Fruit fly (Drosophila melanogaster) whole organism, embryonic: Measurements from ENCODE around the gene mRpL24.

ENCODE experiments used
- Asciz ChIP-seq: fragments of 200-800 bp; sonication (Bioruptor generic); optimal IDR thresholded peaks from 2 replicates; lab custom pipeline; 2017; ENCODE audit warnings: missing biosample characterization, mild to moderate bottlenecking, missing genetic modification characterization, missing genetic modification reagents
- BtbVII ChIP-seq: fragments of 200-800 bp; sonication (Bioruptor generic); optimal IDR thresholded peaks from 3 replicates; lab custom pipeline; 2017; ENCODE audit warnings: missing biosample characterization, mild to moderate bottlenecking, missing genetic modification characterization
- CG10209 ChIP-seq: fragments of 200-800 bp; sonication (Bioruptor generic); optimal IDR thresholded peaks from 3 replicates; lab custom pipeline; 2017; ENCODE audit warnings: missing biosample characterization, mild to moderate bottlenecking, missing genetic modification characterization, missing genetic modification reagents
- CG10979 ChIP-seq: fragments of 200-800 bp; sonication (Bioruptor generic); optimal IDR thresholded peaks from 2 replicates; lab custom pipeline; 2018; ENCODE audit warnings: missing biosample characterization, mild to moderate bottlenecking, missing genetic modification characterization, moderate library complexity
- CG11456 ChIP-seq: fragments of 200-800 bp; sonication (Bioruptor generic); IDR thresholded peaks from 3 replicates; pipeline ENCODE4 v1.3.6; 2022; ENCODE audit warnings: missing biosample characterization, missing genetic modification characterization
- CG13424 ChIP-seq: fragments of 200-800 bp; sonication (Bioruptor generic); optimal IDR thresholded peaks from 2 replicates; lab custom pipeline; 2019; ENCODE audit warnings: missing biosample characterization, mild to moderate bottlenecking, missing genetic modification characterization, moderate library complexity
- CG14014 ChIP-seq: fragments of 200-800 bp; sonication (Bioruptor generic); IDR thresholded peaks from 2 replicates; pipeline ENCODE4 v1.3.6; 2022; ENCODE audit warnings: missing biosample characterization, missing genetic modification characterization
- CG1529 ChIP-seq: fragments of 200-800 bp; sonication (Bioruptor generic); optimal IDR thresholded peaks from 3 replicates; lab custom pipeline; 2018; ENCODE audit warnings: missing biosample characterization, missing genetic modification characterization
- CG15601 ChIP-seq: fragments of 200-800 bp; sonication (Bioruptor generic); optimal IDR thresholded peaks from 3 replicates; lab custom pipeline; 2019; ENCODE audit warnings: missing biosample characterization, mild to moderate bottlenecking, missing genetic modification characterization, moderate library complexity
- CG17361 ChIP-seq: fragments of 200-800 bp; sonication (Bioruptor generic); IDR thresholded peaks from 3 replicates; pipeline ENCODE4 v1.3.6; 2022; ENCODE audit warnings: missing biosample characterization, missing genetic modification characterization
- CG1792 ChIP-seq: fragments of 200-800 bp; sonication (Bioruptor generic); optimal IDR thresholded peaks from 2 replicates; lab custom pipeline; 2016; ENCODE audit warnings: missing biosample characterization, missing genetic modification characterization
- CG18476 ChIP-seq: fragments of 200-800 bp; sonication (Bioruptor generic); optimal IDR thresholded peaks from 2 replicates; lab custom pipeline; 2016; ENCODE audit warnings: missing biosample characterization, mild to moderate bottlenecking, missing genetic modification characterization
- CG2678 ChIP-seq: fragments of 200-800 bp; sonication (Bioruptor generic); optimal IDR thresholded peaks from 3 replicates; lab custom pipeline; 2019; ENCODE audit warnings: missing biosample characterization, mild to moderate bottlenecking, missing genetic modification characterization, moderate library complexity
- CG2712 ChIP-seq: fragments of 200-800 bp; optimal IDR thresholded peaks from 3 replicates; lab custom pipeline; 2019; ENCODE audit warnings: missing biosample characterization, mild to moderate bottlenecking, missing genetic modification characterization, moderate library complexity
- CG2889 ChIP-seq: fragments of 200-800 bp; sonication (Bioruptor generic); IDR thresholded peaks from 3 replicates; pipeline ENCODE4 v1.3.6; 2022; ENCODE audit warnings: missing biosample characterization, missing genetic modification characterization
- CG31224 ChIP-seq: fragments of 200-800 bp; sonication (Bioruptor generic); IDR thresholded peaks from 2 replicates; pipeline ENCODE4 v1.3.6; 2022; ENCODE audit warnings: missing biosample characterization, missing genetic modification characterization
- CG33213 ChIP-seq: fragments of 200-800 bp; sonication (Bioruptor generic); optimal IDR thresholded peaks from 3 replicates; lab custom pipeline; 2016; ENCODE audit warnings: missing biosample characterization, missing genetic modification characterization
- CG3838 ChIP-seq: fragments of 200-800 bp; sonication (Bioruptor generic); optimal IDR thresholded peaks from 3 replicates; lab custom pipeline; 2016; ENCODE audit warnings: missing biosample characterization, missing genetic modification characterization
- CG4820 ChIP-seq: fragments of 200-800 bp; sonication (Bioruptor generic); optimal IDR thresholded peaks from 3 replicates; lab custom pipeline; 2016; ENCODE audit warnings: missing biosample characterization, missing genetic modification characterization
- CG5180 ChIP-seq: fragments of 200-800 bp; sonication (Bioruptor generic); optimal IDR thresholded peaks from 3 replicates; lab custom pipeline; 2017; ENCODE audit warnings: missing biosample characterization, missing genetic modification characterization, mild to moderate bottlenecking, moderate library complexity, missing genetic modification reagents
- CG7928 ChIP-seq: fragments of 200-800 bp; sonication (Bioruptor generic); optimal IDR thresholded peaks from 2 replicates; lab custom pipeline; 2017; ENCODE audit warnings: missing biosample characterization, mild to moderate bottlenecking, missing genetic modification characterization
- CG9727 ChIP-seq: fragments of 200-800 bp; sonication (Bioruptor generic); optimal IDR thresholded peaks from 3 replicates; lab custom pipeline; 2017; ENCODE audit warnings: missing biosample characterization, mild to moderate bottlenecking, missing genetic modification characterization
- CoRest ChIP-seq: fragments of 200-800 bp; sonication (Bioruptor generic); optimal IDR thresholded peaks from 3 replicates; lab custom pipeline; 2018; ENCODE audit warnings: missing biosample characterization, mild to moderate bottlenecking, missing genetic modification characterization, moderate library complexity
- D ChIP-seq, 2 experiments: fragments of 200-800 bp in 1 of 2; fragments of >200 bp in 1 of 2; sonication (Bioruptor generic) in 1 of 2; optimal IDR thresholded peaks; 2 replicates in 1 of 2; 3 replicates in 1 of 2; lab custom pipeline; 2017; ENCODE audit warnings: mild to moderate bottlenecking in 1 of 2, missing biosample characterization in 1 of 2, missing genetic modification characterization in 1 of 2, missing genetic modification reagents in 1 of 2
- D19A ChIP-seq: fragments of 200-800 bp; optimal IDR thresholded peaks from 3 replicates; lab custom pipeline; 2019; ENCODE audit warnings: missing biosample characterization, mild to moderate bottlenecking, missing genetic modification characterization, moderate library complexity
- Drgx ChIP-seq: fragments of 200-800 bp; sonication (Bioruptor generic); IDR thresholded peaks from 2 replicates; pipeline ENCODE4 v1.3.6; 2022; ENCODE audit warnings: missing biosample characterization, missing genetic modification characterization
- Gug ChIP-seq: fragments of 200-800 bp; sonication (Bioruptor generic); IDR thresholded peaks from 4 replicates; pipeline ENCODE4 v1.3.6; 2022; ENCODE audit warnings: missing biosample characterization, missing genetic modification characterization
- HLHmδ ChIP-seq: fragments of 200-800 bp; sonication (Bioruptor generic); optimal IDR thresholded peaks from 2 replicates; lab custom pipeline; 2018; ENCODE audit warnings: missing biosample characterization, mild to moderate bottlenecking, missing genetic modification characterization, moderate library complexity
- Hr51 ChIP-seq, 2 experiments: fragments of 200-800 bp; sonication (Bioruptor generic); optimal IDR thresholded peaks; 2 replicates in 1 of 2; 3 replicates in 1 of 2; lab custom pipeline; 2016 to 2018; ENCODE audit warnings: missing biosample characterization in 2 of 2, missing genetic modification characterization in 2 of 2, mild to moderate bottlenecking in 1 of 2, moderate library complexity in 1 of 2
- Med ChIP-seq: fragments of 200-800 bp; sonication (Bioruptor generic); peaks from one replicate; lab custom pipeline; 2016; ENCODE audit warnings: missing biosample characterization, missing genetic modification characterization, mild to moderate bottlenecking, inconsistent platforms, moderate library complexity
- Ptx1 ChIP-seq: fragments of 200-800 bp; sonication (Bioruptor generic); IDR thresholded peaks from 2 replicates; pipeline ENCODE4 v1.3.6; 2022; ENCODE audit warnings: missing biosample characterization, missing genetic modification characterization
- Scr ChIP-seq: fragments of 200-800 bp; sonication (Bioruptor generic); IDR thresholded peaks from 2 replicates; pipeline ENCODE4 v1.3.6; 2022; ENCODE audit warnings: missing biosample characterization, missing genetic modification characterization; ENCODE audit not compliant: partially characterized antibody
- Six4 ChIP-seq: fragments of 200-800 bp; sonication (Bioruptor generic); optimal IDR thresholded peaks from 2 replicates; lab custom pipeline; 2016; ENCODE audit warnings: missing biosample characterization, missing genetic modification characterization
- Sox100B ChIP-seq: fragments of 200-800 bp; sonication (Bioruptor generic); optimal IDR thresholded peaks from 3 replicates; lab custom pipeline; 2018; ENCODE audit warnings: missing biosample characterization, mild to moderate bottlenecking, missing genetic modification characterization
- Sox102F ChIP-seq: fragments of 200-800 bp; sonication (Bioruptor generic); optimal IDR thresholded peaks from 2 replicates; lab custom pipeline; 2018; ENCODE audit warnings: missing biosample characterization, mild to moderate bottlenecking, missing genetic modification characterization, moderate library complexity
- Vsx1 ChIP-seq: fragments of 200-800 bp; sonication (Bioruptor generic); optimal IDR thresholded peaks from 2 replicates; lab custom pipeline; 2017; ENCODE audit warnings: missing biosample characterization, mild to moderate bottlenecking, missing genetic modification characterization, missing genetic modification reagents
- Xrp1 ChIP-seq: fragments of 200-800 bp; sonication (Bioruptor generic); IDR thresholded peaks from 2 replicates; pipeline ENCODE4 v1.3.6; 2022; ENCODE audit warnings: missing biosample characterization, missing genetic modification characterization
- chm ChIP-seq: fragments of 200-800 bp; sonication (Bioruptor generic); IDR thresholded peaks from 2 replicates; pipeline ENCODE4 v1.3.6; 2022; ENCODE audit warnings: missing biosample characterization, missing genetic modification characterization
- fd64A ChIP-seq: fragments of 200-800 bp; sonication (Bioruptor generic); optimal IDR thresholded peaks from 3 replicates; lab custom pipeline; 2018; ENCODE audit warnings: missing biosample characterization, mild to moderate bottlenecking, missing genetic modification characterization
- jumu ChIP-seq: fragments of 200-800 bp; sonication (Bioruptor generic); optimal IDR thresholded peaks from 3 replicates; lab custom pipeline; 2016; ENCODE audit warnings: missing biosample characterization, missing genetic modification characterization
- lab ChIP-seq: fragments of 200-800 bp; sonication (Bioruptor generic); optimal IDR thresholded peaks from 3 replicates; lab custom pipeline; 2017; ENCODE audit warnings: missing biosample characterization, missing genetic modification characterization, mild to moderate bottlenecking, moderate library complexity, missing genetic modification reagents
- nmo ChIP-seq: fragments of 200-800 bp; sonication (Bioruptor generic); optimal IDR thresholded peaks from 2 replicates; lab custom pipeline; 2018; ENCODE audit warnings: missing biosample characterization, mild to moderate bottlenecking, missing genetic modification characterization, moderate library complexity
- onecut ChIP-seq: fragments of 200-800 bp; sonication (Bioruptor generic); IDR thresholded peaks from 2 replicates; pipeline ENCODE4 v1.3.6; 2022; ENCODE audit warnings: missing biosample characterization, missing genetic modification characterization
- phol ChIP-seq: fragments of 200-800 bp; sonication (Bioruptor generic); optimal IDR thresholded peaks from 3 replicates; lab custom pipeline; 2018; ENCODE audit warnings: missing biosample characterization, mild to moderate bottlenecking, missing genetic modification characterization, moderate library complexity
- row ChIP-seq: fragments of 200-800 bp; sonication (Bioruptor generic); IDR thresholded peaks from 3 replicates; pipeline ENCODE4 v1.3.6; 2022; ENCODE audit warnings: missing biosample characterization, missing genetic modification characterization
- unpg ChIP-seq: fragments of 200-800 bp; sonication (Bioruptor generic); optimal IDR thresholded peaks from 3 replicates; lab custom pipeline; 2018; ENCODE audit warnings: missing biosample characterization, mild to moderate bottlenecking, missing genetic modification characterization, moderate library complexity
- usp ChIP-seq: fragments of >200 bp; optimal IDR thresholded peaks from 2 replicates; lab custom pipeline; 2017; ENCODE audit warnings: missing biosample characterization, missing genetic modification characterization
- vvl ChIP-seq: fragments of 200-800 bp; sonication (Bioruptor generic); IDR thresholded peaks from 2 replicates; pipeline ENCODE4 v1.3.6; 2022; ENCODE audit warnings: missing biosample characterization, missing genetic modification characterization
- zen2 ChIP-seq: fragments of 200-800 bp; sonication (Bioruptor generic); IDR thresholded peaks from 3 replicates; pipeline ENCODE4 v1.3.6; 2022; ENCODE audit warnings: missing biosample characterization, missing genetic modification characterization; ENCODE audit not compliant: partially characterized antibody

mRpL24 gene

dm6 chr2L:4915715-4916153, 29.4 kb downstream of the mRpL24 start (continued):
- TF ChIP-seq D (optimal IDR thresholded peaks at IDR 0.05; lab: Kevin White, UChicago) = no peak
- peak; percentile 4 for TF ChIP-seq D (GFP tag; optimal IDR thresholded peaks at IDR 0.05; lab: Kevin White, UChicago)
- TF ChIP-seq CG4820 (GFP tag; lab: Kevin White, UChicago) = peak; percentile 24
- peak; percentile 22 for TF ChIP-seq unpg (GFP tag; lab: Kevin White, UChicago)
- TF ChIP-seq phol (tag; lab: Kevin White, UChicago) = peak; percentile 61
- no peak for TF ChIP-seq Scr (GFP tag; lab: Robert Waterston, UW)
- TF ChIP-seq CG2889 (GFP tag; lab: Robert Waterston, UW) = no peak
- no peak for TF ChIP-seq CG31224 (GFP tag; lab: Robert Waterston, UW)
- peak; percentile 36 for TF ChIP-seq D19A (tag; lab: Kevin White, UChicago)
- peak; percentile 7 for TF ChIP-seq CG15601 (tag; lab: Kevin White, UChicago)
- no peak for TF ChIP-seq CG5180 (GFP tag; lab: Kevin White, UChicago)
- TF ChIP-seq Hr51 (GFP tag; optimal IDR thresholded peaks at IDR 0.05; lab: Kevin White, UChicago) = peak in 1 of 2 experiments; percentile 28
- no peak for TF ChIP-seq CG1792 (GFP tag; lab: Kevin White, UChicago)
- TF ChIP-seq Drgx (GFP tag; lab: Robert Waterston, UW) = peak; percentile 22; the same call in 1 of the 2 replicates
- no peak for TF ChIP-seq CG18476 (GFP tag; lab: Kevin White, UChicago)
- TF ChIP-seq Xrp1 (GFP tag; lab: Robert Waterston, UW) = peak; percentile 39
- TF ChIP-seq CG2712 = peak; percentile 49
- TF ChIP-seq CoRest (tag; lab: Kevin White, UChicago) = peak; percentile 22
- peak; percentile 8 for TF ChIP-seq CG33213 (GFP tag; lab: Kevin White, UChicago)
- peak; percentile 28 for TF ChIP-seq CG1529 (GFP tag; lab: Kevin White, UChicago)
- peak; percentile 58 for TF ChIP-seq Med (GFP tag; lab: Kevin White, UChicago)
- no peak for TF ChIP-seq CG3838
- TF ChIP-seq CG7928 (GFP tag; lab: Kevin White, UChicago) = no peak
- peak; percentile 67 for TF ChIP-seq CG17361
- TF ChIP-seq CG2678 (tag; lab: Kevin White, UChicago) = peak; percentile 50
- TF ChIP-seq Ptx1 (GFP tag; lab: Robert Waterston, UW) = peak; percentile 18; the same call in 1 of the 2 replicates
- 0 out of 2 replicates have a peak, but pooled peaks have one; percentile 16 for TF ChIP-seq onecut (GFP tag; lab: Robert Waterston, UW)
- no peak for TF ChIP-seq usp (GFP tag; lab: Kevin White, UChicago)
- TF ChIP-seq CG11456 (GFP tag; lab: Robert Waterston, UW) = no peak
- TF ChIP-seq Sox102F (GFP tag; lab: Kevin White, UChicago) = peak; percentile 39
- TF ChIP-seq Sox100B (GFP tag; lab: Kevin White, UChicago) = peak; percentile 40
- peak; percentile 15 for TF ChIP-seq Vsx1 (GFP tag; lab: Kevin White, UChicago)
- TF ChIP-seq Six4 (GFP tag; lab: Kevin White, UChicago) = peak; percentile 21
- TF ChIP-seq lab (GFP tag; lab: Kevin White, UChicago) = peak; percentile 50
- peak; percentile 64 for TF ChIP-seq CG10979 (tag; lab: Kevin White, UChicago)
- no peak for TF ChIP-seq HLHmδ (GFP tag; lab: Kevin White, UChicago)
- no peak for TF ChIP-seq zen2 (GFP tag; lab: Robert Waterston, UW)
- peak; percentile 51 for TF ChIP-seq nmo (GFP tag; lab: Kevin White, UChicago)
- no peak for TF ChIP-seq jumu
- 0 out of 2 replicates have a peak, but pooled peaks have one; percentile 9 for TF ChIP-seq CG14014 (GFP tag; lab: Robert Waterston, UW)
- TF ChIP-seq CG13424 = peak; percentile 24
- TF ChIP-seq CG9727 (GFP tag; lab: Kevin White, UChicago) = peak; percentile 39
- peak; percentile 35; the same call in 1 of the 3 replicates for TF ChIP-seq row (GFP tag; lab: Robert Waterston, UW)
- TF ChIP-seq Asciz (GFP tag; lab: Kevin White, UChicago) = peak; percentile 44
- 0 out of 2 replicates have a peak, but pooled peaks have one; percentile 22 for TF ChIP-seq vvl (GFP tag; lab: Robert Waterston, UW)
- TF ChIP-seq Gug (GFP tag; lab: Robert Waterston, UW) = no peak
- TF ChIP-seq chm (GFP tag; lab: Robert Waterston, UW) = no peak
- TF ChIP-seq fd64A (GFP tag; lab: Kevin White, UChicago) = no peak
- peak; percentile 30 for TF ChIP-seq BtbVII
- TF ChIP-seq CG10209 (GFP tag; lab: Kevin White, UChicago) = peak; percentile 19
